Fruit fly (Drosophila melanogaster): Measurements from ENCODE around the gene D1.

D1 gene

dm6 chr3R:9245576-9246200, 5.2 kb upstream of the D1 start, which contains the start of gene Vps15 (continued):
- peak; percentile 69 for TF ChIP-seq acj6 (GFP tag; optimal IDR thresholded peaks at IDR 0.05)
- no peak for TF ChIP-seq CG16779 (tag; optimal IDR thresholded peaks at IDR 0.05)
- peak; percentile 56 for TF ChIP-seq CG10669 (GFP tag; optimal IDR thresholded peaks at IDR 0.05)
- no peak for TF ChIP-seq fd85E (GFP tag; optimal IDR thresholded peaks at IDR 0.05)
- peak; percentile 67 for TF ChIP-seq Sox102F (GFP tag; optimal IDR thresholded peaks at IDR 0.05)
- no peak for TF ChIP-seq Blimp-1 (GFP tag; optimal IDR thresholded peaks at IDR 0.05)
- peak; percentile 65 for TF ChIP-seq CG10631 (GFP tag; optimal IDR thresholded peaks at IDR 0.05)
- peak; percentile 69 for TF ChIP-seq achi (GFP tag; optimal IDR thresholded peaks at IDR 0.05)
- peak; percentile 78 for TF ChIP-seq eg (GFP tag; IDR thresholded peaks at IDR 0.05)
- TF ChIP-seq Eip78C (GFP tag): peak; percentile 89
- TF ChIP-seq Gug (GFP tag; IDR thresholded peaks at IDR 0.05): peak; percentile 46
- TF ChIP-seq CG6808 (GFP tag; optimal IDR thresholded peaks at IDR 0.05): peak; percentile 42
- peak; percentile 54 for TF ChIP-seq cyc (GFP tag; optimal IDR thresholded peaks at IDR 0.05)
- 0 out of 2 replicates have a peak, but pooled peaks have one; percentile 43 for TF ChIP-seq CG15336 (GFP tag; IDR thresholded peaks at IDR 0.05)
- TF ChIP-seq Eip75B (GFP tag; optimal IDR thresholded peaks at IDR 0.05): peak; percentile 65
- TF ChIP-seq CG11902 (GFP tag; optimal IDR thresholded peaks at IDR 0.05): no peak
- TF ChIP-seq fd59A (GFP tag; optimal IDR thresholded peaks at IDR 0.05): no peak
- no peak for TF ChIP-seq fkh (GFP tag; optimal IDR thresholded peaks at IDR 0.05)
- TF ChIP-seq CG3032 (tag; optimal IDR thresholded peaks at IDR 0.05): peak; percentile 72
- no peak for TF ChIP-seq CG6854 (GFP tag; optimal IDR thresholded peaks at IDR 0.05)
- TF ChIP-seq dsx (GFP tag; optimal IDR thresholded peaks at IDR 0.05; ENCODE audit: poor library complexity, severe bottlenecking): peak; percentile 74
- TF ChIP-seq CG6163 (GFP tag; IDR thresholded peaks at IDR 0.05): peak; percentile 73
- peak in 1 of 2 experiments; percentile 23 for TF ChIP-seq salr (GFP tag; optimal IDR thresholded peaks at IDR 0.05)
- TF ChIP-seq Eip93F (GFP tag; optimal IDR thresholded peaks at IDR 0.05): no peak
- TF ChIP-seq CG11762 (GFP tag; optimal IDR thresholded peaks at IDR 0.05; ENCODE audit: insufficient read depth): no peak
- TF ChIP-seq Lpt (GFP tag; optimal IDR thresholded peaks at IDR 0.05): peak; percentile 0
- TF ChIP-seq CG8119 (GFP tag; IDR thresholded peaks at IDR 0.05): peak; percentile 57; the same call in 2 of the 3 replicates
- peak; percentile 61 for TF ChIP-seq CG8632 (GFP tag; optimal IDR thresholded peaks at IDR 0.05)
- peak; percentile 71 for TF ChIP-seq topi (GFP tag; optimal IDR thresholded peaks at IDR 0.05)
- no peak for TF ChIP-seq Hr38 (GFP tag; optimal IDR thresholded peaks at IDR 0.05)
- peak; percentile 74 for TF ChIP-seq Smox (GFP tag; optimal IDR thresholded peaks at IDR 0.05)
- no peak for TF ChIP-seq CG1621 (tag; optimal IDR thresholded peaks at IDR 0.05)
- TF ChIP-seq OdsH (GFP tag; optimal IDR thresholded peaks at IDR 0.05): peak; percentile 61
- TF ChIP-seq CG6792 (GFP tag; optimal IDR thresholded peaks at IDR 0.05): peak; percentile 43
- TF ChIP-seq spab (GFP tag; optimal IDR thresholded peaks at IDR 0.05): no peak
- TF ChIP-seq Sox14 (GFP tag; optimal IDR thresholded peaks at IDR 0.05): peak; percentile 71
- peak; percentile 21 for TF ChIP-seq CG32006 (GFP tag; optimal IDR thresholded peaks at IDR 0.05)
- peak; percentile 77 for TF ChIP-seq Ets96B (tag; optimal IDR thresholded peaks at IDR 0.05)
- TF ChIP-seq Sox15 (GFP tag; optimal IDR thresholded peaks at IDR 0.05): peak; percentile 5
- TF ChIP-seq CG11294 (GFP tag; IDR thresholded peaks at IDR 0.05): no peak

DNA sequence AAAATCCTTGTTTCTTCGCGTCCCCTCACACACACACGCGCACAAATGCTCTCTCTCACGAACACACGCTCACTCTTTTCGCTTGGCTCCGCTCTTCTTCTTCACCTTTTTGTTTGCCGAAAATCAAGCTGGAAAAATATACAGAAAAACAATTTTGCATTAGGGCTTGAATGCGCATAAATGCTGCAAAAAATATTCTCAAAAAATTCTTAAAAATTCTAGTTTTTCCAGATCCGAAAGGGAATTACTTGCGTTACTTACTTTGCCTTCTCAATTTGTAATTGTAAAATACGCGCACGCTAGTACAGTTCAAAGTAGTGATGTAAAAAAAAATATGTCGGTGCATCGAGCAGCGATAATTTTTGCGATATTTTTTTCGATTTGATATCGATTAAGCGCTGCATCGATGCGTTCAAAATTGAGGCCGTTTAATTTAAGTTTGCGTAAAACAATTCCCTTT, 483 bp downstream of the D1 start:
- TF ChIP-seq CG11902 (GFP tag; optimal IDR thresholded peaks at IDR 0.05) (no peak), Sox15 (GFP tag; optimal IDR thresholded peaks at IDR 0.05) (no peak), CG4318 (GFP tag; optimal IDR thresholded peaks at IDR 0.05) (no peak), CG11294 (GFP tag; IDR thresholded peaks at IDR 0.05) (no peak), Hr38 (GFP tag; optimal IDR thresholded peaks at IDR 0.05) (no peak), Ets96B (tag; optimal IDR thresholded peaks at IDR 0.05) (no peak), CG6163 (GFP tag; IDR thresholded peaks at IDR 0.05) (no peak), CG34406 (GFP tag; optimal IDR thresholded peaks at IDR 0.05) (no peak), net (GFP tag; optimal IDR thresholded peaks at IDR 0.05) (no peak), Hr39 (GFP tag; optimal IDR thresholded peaks at IDR 0.05) (no peak), CG16779 (tag; optimal IDR thresholded peaks at IDR 0.05) (no peak), achi (GFP tag; optimal IDR thresholded peaks at IDR 0.05) (no peak), spab (GFP tag; optimal IDR thresholded peaks at IDR 0.05) (no peak), fkh (GFP tag; optimal IDR thresholded peaks at IDR 0.05) (peak; percentile 45), dsx (GFP tag; optimal IDR thresholded peaks at IDR 0.05; ENCODE audit: poor library complexity, severe bottlenecking) (peak; percentile 27), ss (GFP tag; optimal IDR thresholded peaks at IDR 0.05) (peak; percentile 40 to 44), CG10669 (GFP tag; optimal IDR thresholded peaks at IDR 0.05) (no peak), Ets21C (GFP tag; optimal IDR thresholded peaks at IDR 0.05) (no peak), CG3919 (GFP tag; optimal IDR thresholded peaks at IDR 0.05) (no peak), esn (GFP tag; optimal IDR thresholded peaks at IDR 0.05) (peak; percentile 32), Hr4 (GFP tag; optimal IDR thresholded peaks at IDR 0.05) (no peak), CG32006 (GFP tag; optimal IDR thresholded peaks at IDR 0.05) (no peak), Eip78C (GFP tag) (peak; percentile 70)
